Worm (Caenorhabditis elegans) whole organism, young adult: ENCODE results near the gene acs-5.

Experiments
- B0336.3 ChIP-seq: fragments of 200-800 bp; sonication (Bioruptor generic); IDR thresholded peaks from 2 replicates; pipeline ENCODE4 v1.3.6; 2022; ENCODE audit warnings: missing genetic modification characterization, missing compliant biosample characterization
- C06A6.2 ChIP-seq: fragments of 200-800 bp; sonication (Bioruptor generic); conservative IDR thresholded peaks from 2 replicates; pipeline ENCODE4 v1.3.6; 2022; ENCODE audit warnings: missing genetic modification characterization, missing compliant biosample characterization
- D2030.7 ChIP-seq: fragments of 200-800 bp; sonication (Bioruptor generic); IDR thresholded peaks from 2 replicates; pipeline ENCODE4 v1.3.6; 2022; ENCODE audit warnings: missing genetic modification reagents, missing genetic modification characterization, missing compliant biosample characterization
- F23B12.7 ChIP-seq: sonication (generic microtip); optimal IDR thresholded peaks from 2 replicates; lab custom pipeline; 2017; ENCODE audit warnings: missing genetic modification characterization, mild to moderate bottlenecking, missing compliant biosample characterization, antibody characterized with exemption, moderate library complexity; ENCODE audit not compliant: insufficient read depth
- F37B4.10 ChIP-seq: fragments of 200-800 bp; sonication (Bioruptor generic); IDR thresholded peaks from 2 replicates; pipeline ENCODE4 v1.3.6; 2022; ENCODE audit warnings: missing genetic modification characterization, missing compliant biosample characterization
- F52B5.7 ChIP-seq: sonication (generic microtip); optimal IDR thresholded peaks from 2 replicates; lab custom pipeline; 2016; ENCODE audit warnings: mild to moderate bottlenecking, missing genetic modification characterization, missing compliant biosample characterization
- K12H6.12 ChIP-seq: fragments of 200-800 bp; sonication (Bioruptor generic); optimal IDR thresholded peaks from 2 replicates; lab custom pipeline; 2018; ENCODE audit warnings: mild to moderate bottlenecking, missing genetic modification characterization, missing compliant biosample characterization
- T26A5.8 ChIP-seq: sonication (generic microtip); optimal IDR thresholded peaks from 2 replicates; lab custom pipeline; 2016; ENCODE audit warnings: missing genetic modification characterization, missing compliant biosample characterization
- Y53G8AR.9 ChIP-seq: fragments of 200-800 bp; sonication (Bioruptor generic); conservative IDR thresholded peaks from 2 replicates; pipeline ENCODE4 v1.3.6; 2022; ENCODE audit warnings: missing genetic modification reagents, missing genetic modification characterization, missing compliant biosample characterization
- ZK185.1 ChIP-seq: sonication (generic microtip); optimal IDR thresholded peaks from 2 replicates; lab custom pipeline; 2016; ENCODE audit warnings: mild to moderate bottlenecking, missing genetic modification characterization, missing compliant biosample characterization; ENCODE audit not compliant: poor library complexity, severe bottlenecking
- attf-6 ChIP-seq: fragments of 200-800 bp; sonication (Bioruptor generic); IDR thresholded peaks from 2 replicates; pipeline ENCODE4 v1.3.6; 2022; ENCODE audit warnings: missing genetic modification reagents, missing genetic modification characterization, missing compliant biosample characterization
- cebp-1 ChIP-seq, 2 experiments: fragments of 200-800 bp in 1 of 2; sonication (Bioruptor generic) in 1 of 2; sonication (generic microtip) in 1 of 2; IDR thresholded peaks in 1 of 2; optimal IDR thresholded peaks in 1 of 2; 2 replicates each; pipeline versions ENCODE4 v1.3.6 to Lab custom; 2017 to 2022; ENCODE audit warnings: missing compliant biosample characterization in 2 of 2, missing genetic modification characterization in 2 of 2, mild to moderate bottlenecking in 1 of 2, missing genetic modification reagents in 1 of 2, moderate library complexity in 1 of 2
- ceh-40 ChIP-seq: fragments of 200-800 bp; sonication (Bioruptor generic); IDR thresholded peaks from 2 replicates; pipeline ENCODE4 v1.3.6; 2022; ENCODE audit warnings: missing genetic modification characterization, missing compliant biosample characterization
- chd-7 ChIP-seq: sonication (generic microtip); optimal IDR thresholded peaks from 2 replicates; lab custom pipeline; 2016; ENCODE audit warnings: mild to moderate bottlenecking, missing genetic modification characterization, moderate library complexity, missing compliant biosample characterization
- dox-1 ChIP-seq: fragments of 200-800 bp; sonication (Bioruptor generic); IDR thresholded peaks from 2 replicates; pipeline ENCODE4 v1.3.6; 2022; ENCODE audit warnings: missing genetic modification reagents, missing genetic modification characterization, missing compliant biosample characterization
- egl-44 ChIP-seq: fragments of 200-800 bp; sonication (Bioruptor generic); IDR thresholded peaks from 2 replicates; pipeline ENCODE4 v1.3.6; 2022; ENCODE audit warnings: missing genetic modification reagents, missing genetic modification characterization, missing compliant biosample characterization
- ekl-4 ChIP-seq: fragments of 200-800 bp; sonication (Bioruptor generic); IDR thresholded peaks from 2 replicates; pipeline ENCODE4 v1.3.6; 2022; ENCODE audit warnings: missing genetic modification reagents, missing genetic modification characterization, missing compliant biosample characterization
- ets-4 ChIP-seq: fragments of 200-800 bp; sonication (Bioruptor generic); optimal IDR thresholded peaks from 2 replicates; lab custom pipeline; 2018; ENCODE audit warnings: mild to moderate bottlenecking, missing genetic modification characterization, missing compliant biosample characterization
- hmg-1.2 ChIP-seq: fragments of 200-800 bp; sonication (Bioruptor generic); IDR thresholded peaks from 2 replicates; pipeline ENCODE4 v1.3.6; 2022; ENCODE audit warnings: missing genetic modification reagents, missing genetic modification characterization, missing compliant biosample characterization
- hrde-1 ChIP-seq: sonication (generic microtip); optimal IDR thresholded peaks from 2 replicates; lab custom pipeline; 2016; ENCODE audit warnings: missing genetic modification characterization, mild to moderate bottlenecking, missing compliant biosample characterization, moderate library complexity, missing genotype, missing genetic modification reagents, borderline replicate concordance
- hsf-1 ChIP-seq: fragments of 200-800 bp; sonication (Bioruptor generic); IDR thresholded peaks from 2 replicates; pipeline ENCODE4 v1.3.6; 2022; ENCODE audit warnings: missing genetic modification reagents, missing genetic modification characterization, missing compliant biosample characterization
- let-526 ChIP-seq: fragments of 200-800 bp; sonication (Bioruptor generic); IDR thresholded peaks from 2 replicates; pipeline ENCODE4 v1.3.6; 2022; ENCODE audit warnings: missing genetic modification reagents, missing genetic modification characterization, missing compliant biosample characterization
- lin-35 ChIP-seq, 3 experiments: fragments of 150-350 bp in 2 of 3; sonication (generic microtip) in 1 of 3; optimal IDR thresholded peaks; 2 replicates each; lab custom pipeline; 2014 to 2018; ENCODE audit warnings: missing biosample characterization in 3 of 3, missing genetic modification characterization in 3 of 3, missing genetic modification reagents in 3 of 3
- lin-40 ChIP-seq: sonication (generic microtip); optimal IDR thresholded peaks from 2 replicates; lab custom pipeline; 2016; ENCODE audit warnings: missing genetic modification characterization, mild to moderate bottlenecking, missing compliant biosample characterization, missing genotype, missing genetic modification reagents
- lir-1 ChIP-seq: fragments of 200-800 bp; sonication (Bioruptor generic); conservative IDR thresholded peaks from 2 replicates; pipeline ENCODE4 v1.3.6; 2022; ENCODE audit warnings: missing genetic modification reagents, missing genetic modification characterization, missing compliant biosample characterization
- madf-10 ChIP-seq: sonication (generic microtip); optimal IDR thresholded peaks from 2 replicates; lab custom pipeline; 2016; ENCODE audit warnings: mild to moderate bottlenecking, missing genetic modification characterization, missing compliant biosample characterization
- madf-6 ChIP-seq: fragments of 200-800 bp; sonication (Bioruptor generic); IDR thresholded peaks from 2 replicates; pipeline ENCODE4 v1.3.6; 2022; ENCODE audit warnings: missing genetic modification reagents, missing genetic modification characterization, missing compliant biosample characterization
- madf-8 ChIP-seq: fragments of 200-800 bp; sonication (Bioruptor generic); conservative IDR thresholded peaks from 2 replicates; pipeline ENCODE4 v1.3.6; 2022; ENCODE audit warnings: missing genetic modification reagents, missing genetic modification characterization, missing compliant biosample characterization
- mcd-1 ChIP-seq: fragments of 200-800 bp; sonication (Bioruptor generic); IDR thresholded peaks from 2 replicates; pipeline ENCODE4 v1.3.6; 2022; ENCODE audit warnings: missing genetic modification reagents, missing genetic modification characterization, missing compliant biosample characterization
- nhr-80 ChIP-seq: sonication (generic microtip); optimal IDR thresholded peaks from 2 replicates; lab custom pipeline; 2016; ENCODE audit warnings: missing genetic modification characterization, missing compliant biosample characterization
- repo-1 ChIP-seq: sonication (generic microtip); optimal IDR thresholded peaks from 2 replicates; lab custom pipeline; 2017; ENCODE audit warnings: mild to moderate bottlenecking, missing genetic modification characterization, missing compliant biosample characterization
- rpc-1 ChIP-seq, 2 experiments: fragments of 150-350 bp in 1 of 2; sonication (generic microtip) in 1 of 2; optimal IDR thresholded peaks; 2 replicates each; lab custom pipeline; 2014 to 2018; ENCODE audit warnings: missing biosample characterization in 1 of 2, missing genetic modification characterization in 1 of 2, missing genetic modification reagents in 1 of 2, missing genotype in 1 of 2
- snpc-4 ChIP-seq, 5 experiments: fragments of 150-350 bp in 1 of 5; sonication (generic microtip) in 4 of 5; optimal IDR thresholded peaks; 2 replicates each; lab custom pipeline; 2014 to 2018; ENCODE audit warnings: missing genetic modification characterization in 5 of 5, missing biosample characterization in 3 of 5, antibody characterized with exemption in 2 of 5, mild to moderate bottlenecking in 2 of 5, missing compliant biosample characterization in 2 of 5, missing genotype in 2 of 5, moderate library complexity in 2 of 5, missing genetic modification reagents in 1 of 5
- somi-1 ChIP-seq: fragments of 200-800 bp; sonication (Bioruptor generic); optimal IDR thresholded peaks from 2 replicates; lab custom pipeline; 2018; ENCODE audit warnings: mild to moderate bottlenecking, missing genetic modification characterization, missing compliant biosample characterization
- ztf-18 ChIP-seq: sonication (generic microtip); optimal IDR thresholded peaks from 2 replicates; lab custom pipeline; 2016; ENCODE audit warnings: missing genotype, mild to moderate bottlenecking, missing genetic modification characterization, missing compliant biosample characterization
- ztf-28 ChIP-seq: fragments of 200-800 bp; sonication (Bioruptor generic); IDR thresholded peaks from 2 replicates; pipeline ENCODE4 v1.3.6; 2022; ENCODE audit warnings: missing genetic modification reagents, missing genetic modification characterization, missing compliant biosample characterization

The acs-5 gene

DNA sequence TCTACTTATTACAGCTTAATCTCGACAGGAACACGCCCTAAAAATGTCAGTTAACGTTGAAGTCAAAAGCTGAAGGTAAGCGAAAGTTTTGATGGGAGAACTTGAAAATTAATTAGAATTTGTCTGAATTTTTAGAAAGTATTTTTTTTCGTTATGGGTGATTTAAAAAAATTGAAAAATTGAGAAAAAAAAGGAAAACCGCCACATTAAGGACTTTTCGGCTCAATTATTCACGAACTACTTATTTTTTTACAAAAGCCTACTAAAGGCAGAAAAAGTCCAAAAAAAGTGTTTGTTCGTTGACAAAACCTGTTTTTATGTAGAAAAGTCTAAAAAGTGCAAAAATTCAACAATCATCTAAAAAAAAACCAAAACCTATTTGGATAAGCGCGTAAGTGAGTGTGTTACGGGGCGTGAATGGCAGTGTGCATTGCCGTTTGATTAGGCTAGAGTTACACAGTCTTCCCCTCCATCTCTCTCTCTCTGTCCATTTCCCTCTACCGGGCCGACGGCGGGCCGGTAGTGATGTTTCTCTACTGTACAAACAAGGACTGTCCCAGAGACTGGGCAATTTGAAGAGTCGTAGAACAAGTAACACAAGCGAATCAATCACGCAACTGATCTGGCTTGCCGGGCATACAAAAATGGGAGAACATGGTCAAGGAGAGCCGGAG is 15.8 kb downstream of the acs-5 start, which contains the start of gene lron-13:
TSS of gene lron-13 (plus strand) at position 15 of the 674 bp plus-strand sequence.
- no peak for TF ChIP-seq cebp-1 (GFP tag; IDR thresholded peaks at IDR 0.05; lab: Robert Waterston, UW)
- peak; percentile 13 for TF ChIP-seq cebp-1 (tag; optimal IDR thresholded peaks at IDR 0.05; lab: Kevin White, UChicago)
- no peak for TF ChIP-seq ets-4 (GFP tag; lab: Kevin White, UChicago)
- TF ChIP-seq ztf-18 (tag; lab: Kevin White, UChicago) = no peak
- peak; percentile 49 for TF ChIP-seq mcd-1
- 0 out of 2 replicates have a peak, but pooled peaks have one; percentile 20 for TF ChIP-seq F37B4.10 (GFP tag; lab: Robert Waterston, UW)
- TF ChIP-seq ZK185.1 (tag; lab: Kevin White, UChicago) = no peak
- TF ChIP-seq F52B5.7 = no peak
- TF ChIP-seq Y53G8AR.9 (GFP tag; lab: Robert Waterston, UW) = 0 out of 2 replicates have a peak, but pooled peaks have one; percentile 48
- TF ChIP-seq T26A5.8 (tag; lab: Kevin White, UChicago) = no peak
- TF ChIP-seq lin-40 (tag; lab: Kevin White, UChicago) = no peak
- 0 out of 2 replicates have a peak, but pooled peaks have one; percentile 28 for TF ChIP-seq attf-6
- TF ChIP-seq K12H6.12 (tag; lab: Kevin White, UChicago) = no peak
- no peak for TF ChIP-seq somi-1 (GFP tag; lab: Kevin White, UChicago)
- no peak for TF ChIP-seq F23B12.7
- no peak for TF ChIP-seq B0336.3 (GFP tag; lab: Robert Waterston, UW)
- peak; percentile 74 for TF ChIP-seq nhr-80 (tag; lab: Kevin White, UChicago)
- peak; percentile 58 for TF ChIP-seq dox-1 (GFP tag; lab: Robert Waterston, UW)
- TF ChIP-seq hmg-1.2 (GFP tag; lab: Robert Waterston, UW) = peak; percentile 30; the same call in 1 of the 2 replicates
- no peak for TF ChIP-seq D2030.7 (GFP tag; lab: Robert Waterston, UW)
- peak; percentile 32 for TF ChIP-seq chd-7 (tag; lab: Kevin White, UChicago)
- TF ChIP-seq madf-6 (GFP tag; lab: Robert Waterston, UW) = 0 out of 2 replicates have a peak, but pooled peaks have one; percentile 27
- TF ChIP-seq, all 124 proteins: peak for 10

DNA sequence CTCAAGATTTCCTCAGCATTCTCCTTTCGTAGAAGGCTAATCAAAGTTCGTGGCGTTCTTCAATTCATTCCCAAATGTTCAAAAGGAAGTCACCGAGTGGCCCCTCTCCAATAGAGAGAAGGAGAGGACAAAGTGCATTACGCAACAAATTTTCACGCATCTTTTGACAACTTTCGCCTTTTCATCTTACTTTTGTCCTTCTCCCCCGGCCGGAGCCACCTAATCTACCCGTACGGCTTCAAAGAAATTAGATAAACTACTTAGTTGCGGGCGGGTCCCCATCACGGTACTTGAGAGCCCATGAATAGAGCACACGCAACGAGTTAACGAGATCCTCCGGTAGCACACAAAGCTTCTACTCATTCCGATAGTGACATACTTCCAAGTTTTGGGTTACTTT is 16.6 kb downstream of the acs-5 start:
- no peak for TF ChIP-seq lin-35 (GFP tag; optimal IDR thresholded peaks at IDR 0.05; lab: Kevin White, UChicago)
- no peak for TF ChIP-seq rpc-1 (optimal IDR thresholded peaks at IDR 0.05; lab: Kevin White, UChicago)
- no peak for TF ChIP-seq rpc-1 (tag; optimal IDR thresholded peaks at IDR 0.05; lab: Kevin White, UChicago)
- TF ChIP-seq madf-10 = no peak
- no peak for TF ChIP-seq attf-6
- 0 out of 2 replicates have a peak, but pooled peaks have one; percentile 13 for TF ChIP-seq ekl-4 (GFP tag; lab: Robert Waterston, UW)

DNA sequence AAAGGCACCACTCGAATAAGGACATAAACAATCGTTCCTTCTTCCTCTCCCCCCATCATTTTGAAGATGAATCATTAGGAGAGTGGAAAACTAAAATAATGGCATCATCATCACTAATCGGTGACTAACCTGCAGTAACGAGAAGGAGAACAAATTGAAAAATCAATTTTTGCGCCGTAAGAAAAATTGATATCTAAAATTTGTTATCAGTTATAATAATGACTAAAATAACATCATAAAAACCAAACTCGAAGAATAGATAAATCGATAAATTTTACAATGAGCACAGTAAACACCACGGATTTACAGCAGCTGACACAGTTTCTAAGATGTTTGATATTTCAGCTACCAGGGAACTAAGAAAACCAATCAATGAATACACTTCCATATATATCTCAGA is 17.1 kb downstream of the acs-5 start:
- peak; percentile 36 for TF ChIP-seq nhr-80 (tag; lab: Kevin White, UChicago)
- TF ChIP-seq lir-1 = no peak
- TF ChIP-seq hsf-1 (GFP tag; lab: Robert Waterston, UW) = no peak

DNA sequence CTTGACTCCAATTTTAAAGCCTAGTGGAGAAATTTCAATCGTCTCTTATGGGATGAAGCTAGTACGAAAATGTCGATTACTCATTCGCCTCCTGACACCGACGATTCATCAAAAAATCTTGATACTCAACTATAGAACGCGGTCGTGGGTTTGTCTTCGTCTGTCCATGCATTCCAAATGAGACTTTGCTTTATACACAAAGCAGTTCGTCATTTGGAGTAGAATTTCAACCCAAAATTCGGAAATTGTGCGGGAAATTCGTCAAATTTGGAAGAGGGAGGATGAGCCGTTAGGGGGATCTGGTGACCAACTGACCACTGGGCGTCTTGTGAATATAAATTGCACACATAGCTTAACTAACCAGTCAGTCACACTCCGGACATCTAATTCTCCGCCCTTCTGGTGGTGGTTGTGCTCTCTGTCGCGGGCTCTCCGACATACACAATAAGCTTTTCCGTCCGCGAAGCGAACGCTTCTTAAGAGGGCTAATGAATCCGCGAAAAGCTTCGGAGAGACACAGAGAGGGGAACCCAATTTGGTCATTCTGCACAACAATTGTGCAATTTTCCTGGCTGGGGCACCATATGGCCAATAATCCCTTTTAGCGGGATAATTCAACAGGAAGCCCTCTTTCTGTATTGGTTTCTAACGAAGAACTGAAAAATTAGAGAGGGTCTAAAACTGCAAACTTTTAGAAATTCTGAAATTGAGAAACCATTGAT is 18.1 kb downstream of the acs-5 start:
- TF ChIP-seq let-526 (no peak), madf-10 (no peak), hrde-1 (no peak), somi-1 (GFP tag; lab: Kevin White, UChicago) (no peak), K12H6.12 (tag; lab: Kevin White, UChicago) (no peak), Y53G8AR.9 (GFP tag; lab: Robert Waterston, UW) (no peak), madf-8 (no peak), C06A6.2 (GFP tag; lab: Robert Waterston, UW) (no peak), lin-35 (GFP tag; optimal IDR thresholded peaks at IDR 0.05; lab: Kevin White, UChicago) (no peak), ztf-28 (GFP tag; lab: Robert Waterston, UW) (no peak), egl-44 (GFP tag; lab: Robert Waterston, UW) (no peak), nhr-80 (tag; lab: Kevin White, UChicago) (no peak), repo-1 (tag; lab: Kevin White, UChicago) (no peak), ceh-40 (GFP tag; lab: Robert Waterston, UW) (no peak), madf-6 (GFP tag; lab: Robert Waterston, UW) (no peak), snpc-4 (GFP tag; optimal IDR thresholded peaks at IDR 0.05; lab: Kevin White, UChicago) (no peak), snpc-4 (tag; optimal IDR thresholded peaks at IDR 0.05; lab: Kevin White, UChicago) (no peak)
